Fruit fly (Drosophila melanogaster) whole organism, prepupa: ENCODE data around the gene CG7655.

Source experiments
- CG10669 ChIP-seq: fragments of 200-800 bp; sonication (Bioruptor generic); optimal IDR thresholded peaks from 3 replicates; lab custom pipeline; 2018; ENCODE audit warnings: missing biosample characterization, mild to moderate bottlenecking, missing genetic modification characterization, moderate library complexity
- CG11902 ChIP-seq: fragments of 200-800 bp; sonication (Bioruptor generic); optimal IDR thresholded peaks from 3 replicates; lab custom pipeline; 2016; ENCODE audit warnings: missing biosample characterization, missing genetic modification characterization
- CG15336 ChIP-seq: fragments of 200-800 bp; sonication (Bioruptor generic); IDR thresholded peaks from 2 replicates; pipeline ENCODE4 v1.3.6; 2022; ENCODE audit warnings: missing biosample characterization, missing genetic modification characterization
- CG1621 ChIP-seq: fragments of 200-800 bp; sonication (Bioruptor generic); optimal IDR thresholded peaks from 3 replicates; lab custom pipeline; 2018; ENCODE audit warnings: missing biosample characterization, mild to moderate bottlenecking, missing genetic modification characterization
- CG6808 ChIP-seq: fragments of 200-800 bp; sonication (Bioruptor generic); optimal IDR thresholded peaks from 3 replicates; lab custom pipeline; 2017; ENCODE audit warnings: missing biosample characterization, missing genetic modification characterization, mild to moderate bottlenecking, moderate library complexity, missing genetic modification reagents
- CG8632 ChIP-seq: fragments of 200-800 bp; sonication (Bioruptor generic); optimal IDR thresholded peaks from 3 replicates; lab custom pipeline; 2016; ENCODE audit warnings: missing biosample characterization, missing genetic modification characterization
- CG9139 ChIP-seq: fragments of 200-800 bp; sonication (Bioruptor generic); optimal IDR thresholded peaks from 3 replicates; lab custom pipeline; 2017; ENCODE audit warnings: missing biosample characterization, mild to moderate bottlenecking, missing genetic modification characterization
- Eip93F ChIP-seq: fragments of 200-800 bp; sonication (Bioruptor generic); optimal IDR thresholded peaks from 2 replicates; lab custom pipeline; 2016; ENCODE audit warnings: missing biosample characterization, mild to moderate bottlenecking, missing genetic modification characterization
- Hr39 ChIP-seq: fragments of 200-800 bp; sonication (Bioruptor generic); optimal IDR thresholded peaks from 2 replicates; lab custom pipeline; 2016; ENCODE audit warnings: missing biosample characterization, missing genetic modification characterization
- achi ChIP-seq: fragments of 200-800 bp; sonication (Bioruptor generic); optimal IDR thresholded peaks from 3 replicates; lab custom pipeline; 2016; ENCODE audit warnings: missing biosample characterization, missing genetic modification characterization
- fd85E ChIP-seq: fragments of 200-800 bp; sonication (Bioruptor generic); optimal IDR thresholded peaks from 3 replicates; lab custom pipeline; 2016; ENCODE audit warnings: missing biosample characterization, missing genetic modification characterization
- salr ChIP-seq, 2 experiments: fragments of 200-800 bp; sonication (Bioruptor generic); optimal IDR thresholded peaks; 3 replicates each; lab custom pipeline; 2016 to 2018; ENCODE audit warnings: missing biosample characterization in 2 of 2, missing genetic modification characterization in 2 of 2, mild to moderate bottlenecking in 1 of 2

DNA sequence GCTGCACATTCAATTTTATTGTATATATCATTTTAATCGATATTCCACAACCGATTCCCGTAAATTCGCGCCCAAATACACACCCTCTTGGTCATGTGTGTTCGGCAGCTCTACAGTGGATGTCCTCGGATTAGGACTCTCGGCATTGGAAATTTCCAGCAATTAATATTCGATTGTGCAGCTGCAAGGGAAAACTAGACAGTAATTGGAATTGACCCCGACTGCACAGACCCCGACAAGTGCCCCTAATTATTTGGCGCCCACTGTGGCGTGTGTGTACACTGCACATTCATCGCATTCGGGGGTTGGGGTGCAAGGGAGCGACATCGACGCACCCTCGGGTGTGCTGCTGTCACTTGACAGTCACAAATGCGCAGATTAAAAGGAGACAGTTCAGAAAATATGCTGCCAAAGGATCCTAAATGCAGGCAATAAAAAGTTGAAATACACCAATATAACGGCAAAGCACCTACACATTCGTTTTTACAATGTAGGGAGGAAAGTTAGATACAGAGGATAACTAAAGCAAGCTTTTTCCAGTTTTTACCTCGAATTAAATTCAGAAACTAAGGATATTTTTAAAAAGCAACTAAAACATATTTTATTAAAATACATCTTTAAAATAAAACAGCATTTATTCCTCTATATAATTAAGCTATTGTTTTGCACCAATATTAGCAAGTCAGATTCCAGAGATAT, 26.5 kb downstream of the CG7655 start:
- TF ChIP-seq CG11902 (GFP tag; lab: Kevin White, UChicago) (no peak), CG15336 (GFP tag; lab: Robert Waterston, UW) (no peak), CG9139 (GFP tag; lab: Kevin White, UChicago) (no peak), fd85E (GFP tag; lab: Kevin White, UChicago) (no peak), salr (GFP tag; optimal IDR thresholded peaks at IDR 0.05; lab: Kevin White, UChicago) (peak in 1 of 2 experiments; percentile 18), CG6808 (GFP tag; lab: Kevin White, UChicago) (no peak), achi (no peak), Hr39 (GFP tag; lab: Kevin White, UChicago) (peak; percentile 26), CG1621 (tag; lab: Kevin White, UChicago) (peak; percentile 4), CG10669 (GFP tag; lab: Kevin White, UChicago) (peak; percentile 4), CG8632 (GFP tag; lab: Kevin White, UChicago) (no peak), Eip93F (GFP tag; lab: Kevin White, UChicago) (no peak)
